Fruit fly (Drosophila melanogaster) whole organism, prepupa: ENCODE results near the gene Tango6.

Experiments used
- CG10631 ChIP-seq: fragments of 200-800 bp; sonication (Bioruptor generic); optimal IDR thresholded peaks from 2 replicates; lab custom pipeline; 2016; ENCODE audit warnings: missing biosample characterization, missing genetic modification characterization
- CG11762 ChIP-seq: fragments of 200-800 bp; sonication (Bioruptor generic); optimal IDR thresholded peaks from 3 replicates; lab custom pipeline; 2016; ENCODE audit warnings: missing biosample characterization, missing genetic modification characterization; ENCODE audit not compliant: insufficient read depth
- CG11902 ChIP-seq: fragments of 200-800 bp; sonication (Bioruptor generic); optimal IDR thresholded peaks from 3 replicates; lab custom pipeline; 2016; ENCODE audit warnings: missing biosample characterization, missing genetic modification characterization
- CG15336 ChIP-seq: fragments of 200-800 bp; sonication (Bioruptor generic); IDR thresholded peaks from 2 replicates; pipeline ENCODE4 v1.3.6; 2022; ENCODE audit warnings: missing biosample characterization, missing genetic modification characterization
- CG16779 ChIP-seq: fragments of 200-800 bp; sonication (Bioruptor generic); optimal IDR thresholded peaks from 3 replicates; lab custom pipeline; 2017; ENCODE audit warnings: missing biosample characterization, mild to moderate bottlenecking, missing genetic modification characterization
- CG3032 ChIP-seq: fragments of 200-800 bp; optimal IDR thresholded peaks from 2 replicates; lab custom pipeline; 2019; ENCODE audit warnings: missing biosample characterization, mild to moderate bottlenecking, missing genetic modification characterization, moderate library complexity
- CG31627 ChIP-seq: fragments of 200-800 bp; sonication (Bioruptor generic); optimal IDR thresholded peaks from 3 replicates; lab custom pipeline; 2016; ENCODE audit warnings: missing biosample characterization, missing genetic modification characterization
- CG32006 ChIP-seq: fragments of 200-800 bp; sonication (Bioruptor generic); optimal IDR thresholded peaks from 3 replicates; lab custom pipeline; 2017; ENCODE audit warnings: missing biosample characterization, mild to moderate bottlenecking, missing genetic modification characterization
- CG34406 ChIP-seq: fragments of 200-800 bp; sonication (Bioruptor generic); optimal IDR thresholded peaks from 3 replicates; lab custom pipeline; 2016; ENCODE audit warnings: missing biosample characterization, missing genetic modification characterization
- CG6276 ChIP-seq: fragments of 200-800 bp; sonication (Bioruptor generic); optimal IDR thresholded peaks from 2 replicates; lab custom pipeline; 2017; ENCODE audit warnings: missing biosample characterization, mild to moderate bottlenecking, missing genetic modification characterization
- CG6808 ChIP-seq: fragments of 200-800 bp; sonication (Bioruptor generic); optimal IDR thresholded peaks from 3 replicates; lab custom pipeline; 2017; ENCODE audit warnings: missing biosample characterization, missing genetic modification characterization, mild to moderate bottlenecking, moderate library complexity, missing genetic modification reagents
- CG7368 ChIP-seq: fragments of 200-800 bp; sonication (Bioruptor generic); optimal IDR thresholded peaks from 3 replicates; lab custom pipeline; 2016; ENCODE audit warnings: missing biosample characterization, missing genetic modification characterization
- Eip75B ChIP-seq: fragments of 200-800 bp; sonication (Bioruptor generic); optimal IDR thresholded peaks from 3 replicates; lab custom pipeline; 2016; ENCODE audit warnings: missing biosample characterization, missing genetic modification characterization
- Eip78C ChIP-seq: fragments of 200-800 bp; sonication (Bioruptor generic); peaks from one replicate; lab custom pipeline; 2016; ENCODE audit warnings: missing biosample characterization, missing genetic modification characterization
- Eip93F ChIP-seq: fragments of 200-800 bp; sonication (Bioruptor generic); optimal IDR thresholded peaks from 2 replicates; lab custom pipeline; 2016; ENCODE audit warnings: missing biosample characterization, mild to moderate bottlenecking, missing genetic modification characterization
- Ets21C ChIP-seq: fragments of 200-800 bp; sonication (Bioruptor generic); optimal IDR thresholded peaks from 3 replicates; lab custom pipeline; 2016; ENCODE audit warnings: missing biosample characterization, missing genetic modification characterization
- Ets96B ChIP-seq: fragments of 200-800 bp; optimal IDR thresholded peaks from 2 replicates; lab custom pipeline; 2019; ENCODE audit warnings: missing biosample characterization, mild to moderate bottlenecking, missing genetic modification characterization, moderate library complexity
- Gug ChIP-seq: fragments of 200-800 bp; sonication (Bioruptor generic); IDR thresholded peaks from 2 replicates; pipeline ENCODE4 v1.3.6; 2022; ENCODE audit warnings: missing biosample characterization, missing genetic modification characterization
- Hr39 ChIP-seq: fragments of 200-800 bp; sonication (Bioruptor generic); optimal IDR thresholded peaks from 2 replicates; lab custom pipeline; 2016; ENCODE audit warnings: missing biosample characterization, missing genetic modification characterization
- Sox102F ChIP-seq: fragments of 200-800 bp; sonication (Bioruptor generic); optimal IDR thresholded peaks from 2 replicates; lab custom pipeline; 2016; ENCODE audit warnings: missing biosample characterization, mild to moderate bottlenecking, missing genetic modification characterization
- Sox14 ChIP-seq: fragments of 200-800 bp; sonication (Bioruptor generic); optimal IDR thresholded peaks from 3 replicates; lab custom pipeline; 2016; ENCODE audit warnings: missing biosample characterization, missing genetic modification characterization
- Sox15 ChIP-seq: fragments of 200-800 bp; sonication (Bioruptor generic); optimal IDR thresholded peaks from 3 replicates; lab custom pipeline; 2016; ENCODE audit warnings: missing biosample characterization, missing genetic modification characterization
- cyc ChIP-seq: fragments of 200-800 bp; sonication (Bioruptor generic); optimal IDR thresholded peaks from 3 replicates; lab custom pipeline; 2016; ENCODE audit warnings: missing biosample characterization, missing genetic modification characterization
- dac ChIP-seq: fragments of 200-800 bp; sonication (Bioruptor generic); optimal IDR thresholded peaks from 2 replicates; lab custom pipeline; 2017; ENCODE audit warnings: missing biosample characterization, mild to moderate bottlenecking, missing genetic modification characterization
- dsx ChIP-seq: fragments of 200-800 bp; optimal IDR thresholded peaks from 3 replicates; lab custom pipeline; 2019; ENCODE audit warnings: missing biosample characterization, mild to moderate bottlenecking, missing genetic modification characterization, moderate library complexity; ENCODE audit not compliant: poor library complexity, severe bottlenecking
- eg ChIP-seq: fragments of 200-800 bp; sonication (Bioruptor generic); IDR thresholded peaks from 3 replicates; pipeline ENCODE4 v1.3.6; 2022; ENCODE audit warnings: missing biosample characterization, missing genetic modification characterization
- fd85E ChIP-seq: fragments of 200-800 bp; sonication (Bioruptor generic); optimal IDR thresholded peaks from 3 replicates; lab custom pipeline; 2016; ENCODE audit warnings: missing biosample characterization, missing genetic modification characterization
- pdm3 ChIP-seq: fragments of 200-800 bp; sonication (Bioruptor generic); optimal IDR thresholded peaks from 3 replicates; lab custom pipeline; 2016; ENCODE audit warnings: missing biosample characterization, missing genetic modification characterization
- spab ChIP-seq: fragments of 200-800 bp; sonication (Bioruptor generic); optimal IDR thresholded peaks from 2 replicates; lab custom pipeline; 2017; ENCODE audit warnings: missing biosample characterization, mild to moderate bottlenecking, missing genetic modification characterization, missing genetic modification reagents
- ss ChIP-seq, 2 experiments: fragments of 200-800 bp; sonication (Bioruptor generic); optimal IDR thresholded peaks; 2 replicates in 1 of 2; 3 replicates in 1 of 2; lab custom pipeline; 2017 to 2018; ENCODE audit warnings: mild to moderate bottlenecking in 2 of 2, missing biosample characterization in 2 of 2, missing genetic modification characterization in 2 of 2, moderate library complexity in 1 of 2
- svp ChIP-seq: fragments of 200-800 bp; sonication (Bioruptor generic); peaks from one replicate; lab custom pipeline; 2016; ENCODE audit warnings: missing biosample characterization, missing genetic modification characterization
- topi ChIP-seq: fragments of 200-800 bp; sonication (Bioruptor generic); optimal IDR thresholded peaks from 3 replicates; lab custom pipeline; 2016; ENCODE audit warnings: missing biosample characterization, missing genetic modification characterization
- vri ChIP-seq: fragments of 200-800 bp; sonication (Bioruptor generic); optimal IDR thresholded peaks from 3 replicates; lab custom pipeline; 2016; ENCODE audit warnings: missing biosample characterization, mild to moderate bottlenecking, missing genetic modification characterization

Tango6 gene

dm6 chr2L:18987078-18987895 is 18.5 kb downstream of the Tango6 start, which contains the start of the genes Swip-1 and EMC5 (continued):
- TF ChIP-seq CG3032, result peak; percentile 66
- no peak for TF ChIP-seq cyc (GFP tag; lab: Kevin White, UChicago)
- TF ChIP-seq eg (GFP tag; lab: Robert Waterston, UW), result peak; percentile 19; the same call in 2 of the 3 replicates
- peak; percentile 71 for TF ChIP-seq CG10631
- peak; percentile 38 for TF ChIP-seq Sox102F (GFP tag; lab: Kevin White, UChicago)
- no peak for TF ChIP-seq ss (GFP tag; optimal IDR thresholded peaks at IDR 0.05; lab: Kevin White, UChicago)
- peak; percentile 10 for TF ChIP-seq Sox14 (GFP tag; lab: Kevin White, UChicago)
- TF ChIP-seq CG11902 (GFP tag; lab: Kevin White, UChicago), result peak; percentile 51
- TF ChIP-seq CG31627 (GFP tag; lab: Kevin White, UChicago), result peak; percentile 26
- no peak for TF ChIP-seq svp (GFP tag; lab: Kevin White, UChicago)
- TF ChIP-seq CG32006 (GFP tag; lab: Kevin White, UChicago), result peak; percentile 48
- TF ChIP-seq CG6276 (GFP tag; lab: Kevin White, UChicago), result no peak
- TF ChIP-seq dsx (GFP tag; lab: Kevin White, UChicago), result peak; percentile 16
- TF ChIP-seq spab (GFP tag; lab: Kevin White, UChicago), result no peak
- TF ChIP-seq Eip78C (GFP tag; lab: Kevin White, UChicago), result peak; percentile 56
- no peak for TF ChIP-seq CG16779 (tag; lab: Kevin White, UChicago)
- TF ChIP-seq, all 60 proteins: peak for 32

- TF ChIP-seq CG6808 (GFP tag; lab: Kevin White, UChicago), result no peak
- no peak for TF ChIP-seq Ets21C (GFP tag; lab: Kevin White, UChicago)
- no peak for TF ChIP-seq dac
- TF ChIP-seq Ets96B, result no peak
- no peak for TF ChIP-seq Sox102F (GFP tag; lab: Kevin White, UChicago)
- TF ChIP-seq CG32006 (GFP tag; lab: Kevin White, UChicago), result no peak
- TF ChIP-seq Hr39, result no peak
- no peak for TF ChIP-seq pdm3 (GFP tag; lab: Kevin White, UChicago)
- TF ChIP-seq Eip75B (GFP tag; lab: Kevin White, UChicago), result no peak
- TF ChIP-seq cyc (GFP tag; lab: Kevin White, UChicago), result no peak
- TF ChIP-seq fd85E, result no peak
- TF ChIP-seq CG7368 (GFP tag; lab: Kevin White, UChicago), result no peak
- no peak for TF ChIP-seq topi (GFP tag; lab: Kevin White, UChicago)
Observed at dm6 chr2L:18990133-18990532, 21.3 kb downstream of the Tango6 start, which contains the start of gene CG15170. CG15170 (minus strand) TSS chr2L:18990233.

- TF ChIP-seq Sox15 (GFP tag; lab: Kevin White, UChicago) (no peak), Gug (GFP tag; lab: Robert Waterston, UW) (no peak), CG11762 (no peak), CG15336 (GFP tag; lab: Robert Waterston, UW) (no peak), vri (no peak)
- TF ChIP-seq, all 60 proteins: peak for 0
Observed at dm6 chr2L:18990720-18991119, 21.9 kb downstream of the Tango6 start, which contains the start of gene CG15169. CG15169 (plus strand) TSS chr2L:18991020.

- TF ChIP-seq Eip78C (GFP tag; lab: Kevin White, UChicago) (no peak), Gug (GFP tag; lab: Robert Waterston, UW) (no peak), Hr39 (no peak), CG34406 (GFP tag; lab: Kevin White, UChicago) (no peak), Eip75B (GFP tag; lab: Kevin White, UChicago) (no peak), dsx (GFP tag; lab: Kevin White, UChicago) (no peak), fd85E (no peak), Eip93F (GFP tag; lab: Kevin White, UChicago) (no peak)
Observed at dm6 chr2L:18992196-18992595, 23.4 kb downstream of the Tango6 start, which contains the start of gene CG46465. CG46465 (plus strand) TSS chr2L:18992496.
